Fruit fly (Drosophila melanogaster): ENCODE results near the gene Pex23.
A peak's percentile ranks its signal among the peaks of the same experiment; 100 is the strongest.

Gene Pex23

DNA sequence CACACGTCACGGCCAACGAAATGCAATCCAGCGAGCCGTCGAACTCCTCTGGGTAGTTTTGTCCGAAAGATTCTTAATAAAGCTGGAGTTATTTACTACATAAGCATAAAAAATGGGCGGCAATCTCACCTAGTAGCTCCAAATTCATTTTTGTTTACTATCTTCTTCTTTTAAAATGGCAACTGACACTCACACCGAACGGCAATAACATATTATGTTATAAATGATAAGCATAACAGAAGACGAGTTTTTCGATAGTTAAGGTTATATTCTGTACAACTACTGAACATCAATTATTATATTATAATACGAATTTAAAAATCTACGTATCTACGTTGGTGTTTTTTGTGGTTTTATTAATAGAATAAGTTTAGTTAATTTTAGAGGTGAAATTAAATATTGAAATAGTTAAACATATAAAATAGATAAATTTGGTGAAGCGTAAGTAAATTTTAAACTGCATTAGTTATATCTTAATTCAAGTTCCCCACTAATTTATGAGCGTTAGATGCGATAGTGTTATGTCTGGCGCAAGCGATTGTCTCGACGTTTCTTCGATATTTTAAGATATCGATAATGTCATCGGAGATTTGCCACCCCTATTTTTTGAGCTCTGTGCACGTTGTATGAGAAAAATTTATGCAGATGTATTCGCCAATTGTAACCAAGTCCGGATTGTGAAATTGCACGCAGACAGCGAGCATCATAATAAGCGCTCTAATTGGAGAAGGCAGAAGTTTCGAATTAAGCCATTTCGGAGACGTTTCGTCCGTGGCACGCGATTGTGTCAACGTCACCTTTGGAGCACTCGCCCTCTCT is 46.0 kb upstream of the Pex23 start, which contains the start of the genes Rbbp5 and eRF1 (continued):
- TF ChIP-seq CG6791 (GFP tag; IDR thresholded peaks at IDR 0.05; ENCODE audit: partially characterized antibody) (peak; percentile 94), tll (GFP tag; optimal IDR thresholded peaks at IDR 0.05) (no peak), Nf-YC (tag; optimal IDR thresholded peaks at IDR 0.05) (peak; percentile 75), CG11456 (GFP tag; IDR thresholded peaks at IDR 0.05) (no peak; the same call in 2 of the 3 replicates), Ets97D (GFP tag; optimal IDR thresholded peaks at IDR 0.05) (peak; percentile 54), sim (GFP tag; IDR thresholded peaks at IDR 0.05) (no peak), fd64A (GFP tag; optimal IDR thresholded peaks at IDR 0.05) (no peak), slbo (GFP tag; IDR thresholded peaks at IDR 0.05) (no peak; the same call in 1 of the 2 replicates), CG12942 (GFP tag; optimal IDR thresholded peaks at IDR 0.05) (peak; percentile 77), CG6689 (GFP tag; IDR thresholded peaks at IDR 0.05) (peak; percentile 81), CG17612 (GFP tag; IDR thresholded peaks at IDR 0.05) (peak; percentile 41; the same call in 1 of the 2 replicates), Jarid2 (GFP tag; optimal IDR thresholded peaks at IDR 0.05) (no peak), Hr78 (GFP tag; optimal IDR thresholded peaks at IDR 0.05) (no peak), CG18764 (GFP tag; optimal IDR thresholded peaks at IDR 0.05) (peak; percentile 71), zfh2 (GFP tag; optimal IDR thresholded peaks at IDR 0.05) (peak; percentile 80), da (GFP tag; optimal IDR thresholded peaks at IDR 0.05) (no peak), Bteb2 (GFP tag; optimal IDR thresholded peaks at IDR 0.05) (peak; percentile 58), CG2889 (GFP tag; IDR thresholded peaks at IDR 0.05) (no peak), CG8281 (tag; optimal IDR thresholded peaks at IDR 0.05) (no peak), CG2116 (GFP tag; optimal IDR thresholded peaks at IDR 0.05) (peak; percentile 78), sima (GFP tag; optimal IDR thresholded peaks at IDR 0.05) (no peak), Eip74EF (GFP tag; optimal IDR thresholded peaks at IDR 0.05) (peak in 1 of 2 experiments; percentile 3), CG16813 (GFP tag; IDR thresholded peaks at IDR 0.05; ENCODE audit: partially characterized antibody) (peak; percentile 94), dmrt11E (tag; optimal IDR thresholded peaks at IDR 0.05) (peak; percentile 71), CG15073 (GFP tag; optimal IDR thresholded peaks at IDR 0.05) (no peak), CG1233 (GFP tag; optimal IDR thresholded peaks at IDR 0.05) (peak; percentile 61), CG6765 (GFP tag; optimal IDR thresholded peaks at IDR 0.05) (no peak), Doc2 (GFP tag; IDR thresholded peaks at IDR 0.05) (no peak), MBD-R2 (GFP tag; IDR thresholded peaks at IDR 0.05) (peak; percentile 70), repo (GFP tag; optimal IDR thresholded peaks at IDR 0.05) (no peak), Sox102F (GFP tag; optimal IDR thresholded peaks at IDR 0.05) (no peak), HLH4C (GFP tag; IDR thresholded peaks at IDR 0.05; ENCODE audit: partially characterized antibody) (peak; percentile 86), Dip2 (GFP tag; IDR thresholded peaks at IDR 0.05) (no peak), ab (GFP tag; optimal IDR thresholded peaks at IDR 0.05) (no peak), wdn (GFP tag; IDR thresholded peaks at IDR 0.05) (peak; percentile 66), CG43689 (GFP tag; IDR thresholded peaks at IDR 0.05) (peak; percentile 43; the same call in 1 of the 2 replicates), pita (GFP tag; optimal IDR thresholded peaks at IDR 0.05) (no peak), CG31388 (GFP tag; optimal IDR thresholded peaks at IDR 0.05) (peak; percentile 65), CG4707 (GFP tag; optimal IDR thresholded peaks at IDR 0.05) (no peak), sr (GFP tag; IDR thresholded peaks at IDR 0.05) (no peak), CG15514 (GFP tag; optimal IDR thresholded peaks at IDR 0.05) (peak; percentile 72), lmd (GFP tag; IDR thresholded peaks at IDR 0.05) (peak; percentile 73; the same call in 1 of the 2 replicates), HmgD (GFP tag; optimal IDR thresholded peaks at IDR 0.05) (peak; percentile 37), Awh (GFP tag; IDR thresholded peaks at IDR 0.05) (peak; percentile 75), peb (GFP tag; IDR thresholded peaks at IDR 0.05) (peak; percentile 49; the same call in 1 of the 2 replicates), toy (GFP tag; IDR thresholded peaks at IDR 0.05) (no peak), CG15696 (tag; optimal IDR thresholded peaks at IDR 0.05) (peak; percentile 80), CG17829 (tag; optimal IDR thresholded peaks at IDR 0.05) (peak; percentile 79), Spps (tag; optimal IDR thresholded peaks at IDR 0.05) (peak; percentile 38)
